Worm (Caenorhabditis elegans) whole organism, young adult: ENCODE data around the gene F48F5.8.

Experiments
- B0035.1 ChIP-seq: sonication (generic microtip); optimal IDR thresholded peaks from 2 replicates; lab custom pipeline; 2016; ENCODE audit warnings: missing genetic modification characterization, mild to moderate bottlenecking, missing compliant biosample characterization, missing genotype, missing genetic modification reagents
- mes-4 ChIP-seq: sonication (generic microtip); optimal IDR thresholded peaks from 2 replicates; lab custom pipeline; 2016; ENCODE audit warnings: missing genotype, missing genetic modification characterization, missing compliant biosample characterization
- nhr-120 ChIP-seq: fragments of 200-800 bp; sonication (Bioruptor generic); IDR thresholded peaks from 2 replicates; pipeline ENCODE4 v1.3.6; 2022; ENCODE audit warnings: missing genetic modification characterization, missing compliant biosample characterization
- pbrm-1 ChIP-seq: fragments of 200-800 bp; sonication (Bioruptor generic); IDR thresholded peaks from 2 replicates; pipeline ENCODE4 v1.3.6; 2022; ENCODE audit warnings: missing genetic modification reagents, missing genetic modification characterization, missing compliant biosample characterization
- pha-4 ChIP-seq: fragments of 150-350 bp; sonication (generic microtip); optimal IDR thresholded peaks from 2 replicates; lab custom pipeline; 2014; ENCODE audit warnings: missing biosample characterization, missing genetic modification reagents, missing genetic modification characterization
- rec-8 ChIP-seq, 2 experiments: sonication (generic microtip); optimal IDR thresholded peaks; 2 replicates each; lab custom pipeline; 2016; ENCODE audit warnings: mild to moderate bottlenecking in 2 of 2, missing genetic modification characterization in 2 of 2, missing genetic modification reagents in 2 of 2, missing genotype in 2 of 2, missing biosample characterization in 1 of 2, missing compliant biosample characterization in 1 of 2, moderate library complexity in 1 of 2
- snpc-4 ChIP-seq, 5 experiments: fragments of 150-350 bp in 1 of 5; sonication (generic microtip) in 4 of 5; optimal IDR thresholded peaks; 2 replicates each; lab custom pipeline; 2014 to 2018; ENCODE audit warnings: missing genetic modification characterization in 5 of 5, missing biosample characterization in 3 of 5, antibody characterized with exemption in 2 of 5, mild to moderate bottlenecking in 2 of 5, missing compliant biosample characterization in 2 of 5, missing genotype in 2 of 5, moderate library complexity in 2 of 5, missing genetic modification reagents in 1 of 5

DNA sequence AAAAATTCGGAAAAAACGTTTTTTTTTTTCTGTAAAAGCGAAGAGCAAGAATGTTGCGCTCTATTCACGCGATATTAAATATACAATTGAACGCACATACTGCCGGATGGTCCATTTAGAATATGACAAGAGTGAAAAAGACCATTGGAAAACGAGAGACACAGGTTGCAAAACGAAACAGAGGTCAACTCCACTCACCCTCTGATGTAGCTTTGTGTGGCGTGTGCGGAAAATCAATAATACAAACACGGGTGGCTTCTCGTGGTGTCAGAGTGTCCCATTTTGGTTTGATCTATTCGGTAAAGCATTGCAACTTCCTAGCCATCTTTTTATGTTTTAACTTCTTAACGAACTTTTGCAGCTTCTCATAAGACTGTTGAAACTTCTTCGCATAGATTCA, 39.6 kb downstream of the F48F5.8 start:
- no peak for TF ChIP-seq pbrm-1 (GFP tag; lab: Robert Waterston, UW)
- TF ChIP-seq rec-8 (tag; optimal IDR thresholded peaks at IDR 0.05; lab: Kevin White, UChicago): no peak
- no peak for TF ChIP-seq snpc-4 (GFP tag; optimal IDR thresholded peaks at IDR 0.05; lab: Kevin White, UChicago)
- no peak for TF ChIP-seq snpc-4 (tag; optimal IDR thresholded peaks at IDR 0.05; lab: Kevin White, UChicago)
- no peak for TF ChIP-seq nhr-120
- no peak for TF ChIP-seq B0035.1 (tag; lab: Kevin White, UChicago)
- TF ChIP-seq mes-4 (tag; lab: Kevin White, UChicago): no peak
- TF ChIP-seq pha-4 (tag; lab: Kevin White, UChicago): no peak
